Worm (Caenorhabditis elegans) whole organism, young adult: ENCODE measurements around the gene arl-8.

ENCODE experiments used
- C17E4.6 ChIP-seq: fragments of 200-800 bp; sonication (Bioruptor generic); IDR thresholded peaks from 2 replicates; pipeline ENCODE4 v1.3.6; 2022; ENCODE audit warnings: missing genetic modification reagents, missing genetic modification characterization, missing compliant biosample characterization
- F10E7.11 ChIP-seq: sonication (generic microtip); optimal IDR thresholded peaks from 2 replicates; lab custom pipeline; 2017; ENCODE audit warnings: mild to moderate bottlenecking, missing genetic modification characterization, moderate library complexity, missing compliant biosample characterization
- F22D6.2 ChIP-seq: sonication (generic microtip); optimal IDR thresholded peaks from 2 replicates; lab custom pipeline; 2016; ENCODE audit warnings: mild to moderate bottlenecking, missing genetic modification characterization, missing compliant biosample characterization
- F37B4.10 ChIP-seq: fragments of 200-800 bp; sonication (Bioruptor generic); IDR thresholded peaks from 2 replicates; pipeline ENCODE4 v1.3.6; 2022; ENCODE audit warnings: missing genetic modification characterization, missing compliant biosample characterization
- F39B2.1 ChIP-seq: fragments of 200-800 bp; sonication (Bioruptor generic); IDR thresholded peaks from 2 replicates; pipeline ENCODE4 v1.3.6; 2022; ENCODE audit warnings: missing genetic modification reagents, missing genetic modification characterization, missing compliant biosample characterization
- F49E8.2 ChIP-seq: sonication (generic microtip); optimal IDR thresholded peaks from 3 replicates; lab custom pipeline; 2017; ENCODE audit warnings: missing genetic modification characterization, mild to moderate bottlenecking, missing compliant biosample characterization, antibody characterized with exemption, moderate library complexity; ENCODE audit not compliant: insufficient read depth
- F52B5.7 ChIP-seq: sonication (generic microtip); optimal IDR thresholded peaks from 2 replicates; lab custom pipeline; 2016; ENCODE audit warnings: mild to moderate bottlenecking, missing genetic modification characterization, missing compliant biosample characterization
- F57C9.4 ChIP-seq: sonication (generic microtip); optimal IDR thresholded peaks from 2 replicates; lab custom pipeline; 2017; ENCODE audit warnings: mild to moderate bottlenecking, missing genetic modification characterization, missing compliant biosample characterization
- K11D2.4 ChIP-seq: fragments of 200-800 bp; sonication (Bioruptor generic); IDR thresholded peaks from 2 replicates; pipeline ENCODE4 v1.3.6; 2022; ENCODE audit warnings: missing genetic modification reagents, missing genetic modification characterization, missing compliant biosample characterization
- K12H6.12 ChIP-seq: fragments of 200-800 bp; sonication (Bioruptor generic); optimal IDR thresholded peaks from 2 replicates; lab custom pipeline; 2018; ENCODE audit warnings: mild to moderate bottlenecking, missing genetic modification characterization, missing compliant biosample characterization
- T26A5.8 ChIP-seq: sonication (generic microtip); optimal IDR thresholded peaks from 2 replicates; lab custom pipeline; 2016; ENCODE audit warnings: missing genetic modification characterization, missing compliant biosample characterization
- Y53F4B.3 ChIP-seq: fragments of 200-800 bp; sonication (Bioruptor generic); IDR thresholded peaks from 2 replicates; pipeline ENCODE4 v1.3.6; 2022; ENCODE audit warnings: missing genetic modification reagents, missing genetic modification characterization, missing compliant biosample characterization
- Y53G8AR.9 ChIP-seq: fragments of 200-800 bp; sonication (Bioruptor generic); conservative IDR thresholded peaks from 2 replicates; pipeline ENCODE4 v1.3.6; 2022; ENCODE audit warnings: missing genetic modification reagents, missing genetic modification characterization, missing compliant biosample characterization
- ZK185.1 ChIP-seq: sonication (generic microtip); optimal IDR thresholded peaks from 2 replicates; lab custom pipeline; 2016; ENCODE audit warnings: mild to moderate bottlenecking, missing genetic modification characterization, missing compliant biosample characterization; ENCODE audit not compliant: poor library complexity, severe bottlenecking
- aptf-3 ChIP-seq: fragments of 200-800 bp; sonication (Bioruptor generic); IDR thresholded peaks from 2 replicates; pipeline ENCODE4 v1.3.6; 2022; ENCODE audit warnings: missing genetic modification characterization, missing compliant biosample characterization
- athp-1 ChIP-seq: sonication (generic microtip); optimal IDR thresholded peaks from 2 replicates; lab custom pipeline; 2017; ENCODE audit warnings: mild to moderate bottlenecking, missing genetic modification characterization, missing compliant biosample characterization
- attf-3 ChIP-seq: fragments of 200-800 bp; sonication (Bioruptor generic); conservative IDR thresholded peaks from 2 replicates; pipeline ENCODE4 v1.3.6; 2022; ENCODE audit warnings: missing genetic modification reagents, missing genetic modification characterization, missing compliant biosample characterization
- attf-5 ChIP-seq: fragments of 200-800 bp; sonication (Bioruptor generic); optimal IDR thresholded peaks from 2 replicates; lab custom pipeline; 2018; ENCODE audit warnings: mild to moderate bottlenecking, missing genetic modification characterization, missing compliant biosample characterization
- attf-6 ChIP-seq: fragments of 200-800 bp; sonication (Bioruptor generic); IDR thresholded peaks from 2 replicates; pipeline ENCODE4 v1.3.6; 2022; ENCODE audit warnings: missing genetic modification reagents, missing genetic modification characterization, missing compliant biosample characterization
- bed-2 ChIP-seq: fragments of 200-800 bp; sonication (Bioruptor generic); IDR thresholded peaks from 2 replicates; pipeline ENCODE4 v1.3.6; 2022; ENCODE audit warnings: missing genetic modification reagents, missing genetic modification characterization, missing compliant biosample characterization
- ccch-3 ChIP-seq: fragments of 200-800 bp; sonication (Bioruptor generic); optimal IDR thresholded peaks from 2 replicates; lab custom pipeline; 2018; ENCODE audit warnings: mild to moderate bottlenecking, missing genetic modification characterization, missing compliant biosample characterization
- cebp-2 ChIP-seq: fragments of 200-800 bp; sonication (Bioruptor generic); IDR thresholded peaks from 2 replicates; pipeline ENCODE4 v1.3.6; 2022; ENCODE audit warnings: missing genetic modification characterization, missing compliant biosample characterization
- ceh-27 ChIP-seq: fragments of 200-800 bp; sonication (Bioruptor generic); optimal IDR thresholded peaks from 2 replicates; lab custom pipeline; 2018; ENCODE audit warnings: mild to moderate bottlenecking, missing genetic modification characterization, moderate library complexity, missing compliant biosample characterization
- ceh-58 ChIP-seq: fragments of 200-800 bp; sonication (Bioruptor generic); IDR thresholded peaks from 2 replicates; pipeline ENCODE4 v1.3.6; 2022; ENCODE audit warnings: missing genetic modification characterization, missing compliant biosample characterization
- ceh-79 ChIP-seq: sonication (generic microtip); optimal IDR thresholded peaks from 2 replicates; lab custom pipeline; 2017; ENCODE audit warnings: mild to moderate bottlenecking, missing genetic modification characterization, missing compliant biosample characterization
- ceh-91 ChIP-seq: fragments of 200-800 bp; sonication (Bioruptor generic); IDR thresholded peaks from 2 replicates; pipeline ENCODE4 v1.3.6; 2022; ENCODE audit warnings: missing genetic modification reagents, missing genetic modification characterization, missing compliant biosample characterization
- die-1 ChIP-seq: sonication (generic microtip); optimal IDR thresholded peaks from 2 replicates; lab custom pipeline; 2016; ENCODE audit warnings: missing genotype, mild to moderate bottlenecking, missing genetic modification characterization, missing compliant biosample characterization
- dox-1 ChIP-seq: fragments of 200-800 bp; sonication (Bioruptor generic); IDR thresholded peaks from 2 replicates; pipeline ENCODE4 v1.3.6; 2022; ENCODE audit warnings: missing genetic modification reagents, missing genetic modification characterization, missing compliant biosample characterization
- egl-44 ChIP-seq: fragments of 200-800 bp; sonication (Bioruptor generic); IDR thresholded peaks from 2 replicates; pipeline ENCODE4 v1.3.6; 2022; ENCODE audit warnings: missing genetic modification reagents, missing genetic modification characterization, missing compliant biosample characterization
- egrh-3 ChIP-seq: fragments of 200-800 bp; sonication (Bioruptor generic); IDR thresholded peaks from 2 replicates; pipeline ENCODE4 v1.3.6; 2022; ENCODE audit warnings: missing genetic modification reagents, missing genetic modification characterization, missing compliant biosample characterization
- fkh-3 ChIP-seq: sonication (generic microtip); optimal IDR thresholded peaks from 2 replicates; lab custom pipeline; 2016; ENCODE audit warnings: mild to moderate bottlenecking, missing genetic modification characterization, missing compliant biosample characterization
- gei-17 ChIP-seq: fragments of 200-800 bp; sonication (Bioruptor generic); optimal IDR thresholded peaks from 2 replicates; lab custom pipeline; 2018; ENCODE audit warnings: mild to moderate bottlenecking, missing genetic modification characterization, missing compliant biosample characterization
- him-1 ChIP-seq: sonication (generic microtip); optimal IDR thresholded peaks from 2 replicates; lab custom pipeline; 2016; ENCODE audit warnings: missing genotype, missing genetic modification reagents, missing genetic modification characterization, missing compliant biosample characterization
- hlh-26 ChIP-seq: fragments of 200-800 bp; sonication (Bioruptor generic); conservative IDR thresholded peaks from 2 replicates; pipeline ENCODE4 v1.3.6; 2022; ENCODE audit warnings: missing genetic modification reagents, missing genetic modification characterization, missing compliant biosample characterization
- hsf-1 ChIP-seq: fragments of 200-800 bp; sonication (Bioruptor generic); IDR thresholded peaks from 2 replicates; pipeline ENCODE4 v1.3.6; 2022; ENCODE audit warnings: missing genetic modification reagents, missing genetic modification characterization, missing compliant biosample characterization
- let-607 ChIP-seq, 2 experiments: fragments of 200-800 bp in 1 of 2; sonication (Bioruptor generic) in 1 of 2; sonication (generic microtip) in 1 of 2; optimal IDR thresholded peaks; 2 replicates each; lab custom pipeline; 2016 to 2018; ENCODE audit warnings: mild to moderate bottlenecking in 2 of 2, missing compliant biosample characterization in 2 of 2, missing genetic modification characterization in 2 of 2, moderate library complexity in 2 of 2, missing genotype in 1 of 2
- madf-10 ChIP-seq: sonication (generic microtip); optimal IDR thresholded peaks from 2 replicates; lab custom pipeline; 2016; ENCODE audit warnings: mild to moderate bottlenecking, missing genetic modification characterization, missing compliant biosample characterization
- madf-8 ChIP-seq: fragments of 200-800 bp; sonication (Bioruptor generic); conservative IDR thresholded peaks from 2 replicates; pipeline ENCODE4 v1.3.6; 2022; ENCODE audit warnings: missing genetic modification reagents, missing genetic modification characterization, missing compliant biosample characterization
- mcd-1 ChIP-seq: fragments of 200-800 bp; sonication (Bioruptor generic); IDR thresholded peaks from 2 replicates; pipeline ENCODE4 v1.3.6; 2022; ENCODE audit warnings: missing genetic modification reagents, missing genetic modification characterization, missing compliant biosample characterization
- nfya-1 ChIP-seq: sonication (generic microtip); optimal IDR thresholded peaks from 2 replicates; lab custom pipeline; 2017; ENCODE audit warnings: antibody characterized with exemption, missing compliant biosample characterization, missing genetic modification characterization, borderline replicate concordance; ENCODE audit not compliant: insufficient read depth
- nfyb-1 ChIP-seq: fragments of 200-800 bp; sonication (Bioruptor generic); IDR thresholded peaks from 2 replicates; pipeline ENCODE4 v1.3.6; 2022; ENCODE audit warnings: missing genetic modification reagents, missing genetic modification characterization, missing compliant biosample characterization
- nhr-80 ChIP-seq: sonication (generic microtip); optimal IDR thresholded peaks from 2 replicates; lab custom pipeline; 2016; ENCODE audit warnings: missing genetic modification characterization, missing compliant biosample characterization
- nhr-90 ChIP-seq: sonication (generic microtip); optimal IDR thresholded peaks from 2 replicates; lab custom pipeline; 2016; ENCODE audit warnings: missing genotype, mild to moderate bottlenecking, missing genetic modification characterization, missing compliant biosample characterization
- rcor-1 ChIP-seq: fragments of 200-800 bp; sonication (Bioruptor generic); IDR thresholded peaks from 2 replicates; pipeline ENCODE4 v1.3.6; 2022; ENCODE audit warnings: missing genetic modification reagents, missing genetic modification characterization, missing compliant biosample characterization
- rec-8 ChIP-seq, 2 experiments: sonication (generic microtip); optimal IDR thresholded peaks; 2 replicates each; lab custom pipeline; 2016; ENCODE audit warnings: mild to moderate bottlenecking in 2 of 2, missing genetic modification characterization in 2 of 2, missing genetic modification reagents in 2 of 2, missing genotype in 2 of 2, missing biosample characterization in 1 of 2, missing compliant biosample characterization in 1 of 2, moderate library complexity in 1 of 2
- repo-1 ChIP-seq: sonication (generic microtip); optimal IDR thresholded peaks from 2 replicates; lab custom pipeline; 2017; ENCODE audit warnings: mild to moderate bottlenecking, missing genetic modification characterization, missing compliant biosample characterization
- unc-130 ChIP-seq: sonication (generic microtip); optimal IDR thresholded peaks from 2 replicates; lab custom pipeline; 2016; ENCODE audit warnings: missing genetic modification reagents, missing genetic modification characterization, missing compliant biosample characterization

Gene arl-8

DNA sequence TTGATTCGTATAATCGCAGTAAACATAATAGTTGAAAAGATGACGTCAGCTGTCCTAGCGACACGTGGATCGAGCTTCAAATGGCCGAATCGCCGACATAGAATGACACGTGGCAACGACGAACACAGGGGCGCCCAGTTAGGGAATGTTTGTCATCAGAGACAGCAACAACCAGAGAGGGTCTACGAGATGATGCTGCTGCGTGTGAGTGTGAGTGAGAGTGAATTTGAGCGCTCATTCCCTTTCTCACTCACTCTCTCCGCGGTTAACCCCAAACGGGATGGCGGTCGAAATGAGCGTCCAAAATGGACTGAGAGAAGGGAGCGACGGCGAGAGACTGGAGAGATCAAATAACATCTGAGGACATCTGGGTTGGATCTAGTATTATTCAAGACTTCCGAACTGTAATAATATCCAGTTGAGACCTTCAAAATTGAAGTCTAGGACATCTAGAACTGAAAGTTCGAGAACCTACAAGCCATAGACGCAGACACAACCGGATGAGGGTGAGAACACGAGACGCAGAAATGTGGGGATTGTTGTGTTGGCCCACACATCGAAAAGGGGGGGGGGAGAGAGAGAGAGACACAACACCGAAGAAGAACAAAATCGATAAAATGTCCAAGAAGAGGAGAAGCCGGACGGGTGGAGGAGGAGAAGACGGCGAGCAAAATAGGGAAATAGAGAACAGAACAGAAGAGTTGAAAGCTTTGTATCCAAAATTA, 3.9 kb upstream of the arl-8 start (continued):
- 0 out of 2 replicates have a peak, but pooled peaks have one; percentile 10 for TF ChIP-seq egrh-3 (GFP tag; lab: Robert Waterston, UW)
- TF ChIP-seq fkh-3 = no peak
- TF ChIP-seq attf-5 (GFP tag; lab: Kevin White, UChicago) = peak; percentile 62
- TF ChIP-seq gei-17 (GFP tag; lab: Kevin White, UChicago) = no peak
- no peak for TF ChIP-seq Y53G8AR.9 (GFP tag; lab: Robert Waterston, UW)
- no peak for TF ChIP-seq F22D6.2 (tag; lab: Kevin White, UChicago)
- no peak for TF ChIP-seq cebp-2 (GFP tag; lab: Robert Waterston, UW)
- no peak for TF ChIP-seq athp-1 (tag; lab: Kevin White, UChicago)
- TF ChIP-seq F49E8.2 (tag; lab: Kevin White, UChicago) = no peak
- no peak for TF ChIP-seq rcor-1 (GFP tag; lab: Robert Waterston, UW)
- peak; percentile 75 to 88 for TF ChIP-seq let-607 (tag; optimal IDR thresholded peaks at IDR 0.05; lab: Kevin White, UChicago)
- 0 out of 2 replicates have a peak, but pooled peaks have one; percentile 30 for TF ChIP-seq nfyb-1 (GFP tag; lab: Robert Waterston, UW)
- TF ChIP-seq unc-130 (GFP tag; lab: Kevin White, UChicago) = no peak
- 0 out of 2 replicates have a peak, but pooled peaks have one; percentile 12 for TF ChIP-seq K11D2.4
- TF ChIP-seq madf-8 (GFP tag; lab: Robert Waterston, UW) = no peak
- no peak for TF ChIP-seq F39B2.1 (GFP tag; lab: Robert Waterston, UW)
- TF ChIP-seq ceh-91 (GFP tag; lab: Robert Waterston, UW) = no peak
- no peak for TF ChIP-seq Y53F4B.3 (GFP tag; lab: Robert Waterston, UW)
- no peak for TF ChIP-seq hlh-26
- no peak for TF ChIP-seq F10E7.11 (tag; lab: Kevin White, UChicago)
- TF ChIP-seq aptf-3 (GFP tag; lab: Robert Waterston, UW) = no peak
- TF ChIP-seq attf-3 (GFP tag; lab: Robert Waterston, UW) = 0 out of 2 replicates have a peak, but pooled peaks have one; percentile 23
- no peak for TF ChIP-seq C17E4.6 (GFP tag; lab: Robert Waterston, UW)
- TF ChIP-seq hsf-1 (GFP tag; lab: Robert Waterston, UW) = peak; percentile 54; the same call in 1 of the 2 replicates
- no peak for TF ChIP-seq attf-6 (GFP tag; lab: Robert Waterston, UW)
- no peak for TF ChIP-seq dox-1 (GFP tag; lab: Robert Waterston, UW)
- TF ChIP-seq ceh-27 = no peak
- TF ChIP-seq madf-10 (tag; lab: Kevin White, UChicago) = no peak
- TF ChIP-seq F37B4.10 = 0 out of 2 replicates have a peak, but pooled peaks have one; percentile 36
- no peak for TF ChIP-seq bed-2 (GFP tag; lab: Robert Waterston, UW)
- peak; percentile 64 for TF ChIP-seq nhr-80 (tag; lab: Kevin White, UChicago)
- peak; percentile 38 for TF ChIP-seq nhr-90 (tag; lab: Kevin White, UChicago)
- TF ChIP-seq K12H6.12 (tag; lab: Kevin White, UChicago) = peak; percentile 66
- TF ChIP-seq rec-8 (tag; optimal IDR thresholded peaks at IDR 0.05; lab: Kevin White, UChicago) = no peak
- TF ChIP-seq F52B5.7 (tag; lab: Kevin White, UChicago) = no peak
- no peak for TF ChIP-seq him-1
- no peak for TF ChIP-seq ccch-3 (GFP tag; lab: Kevin White, UChicago)
- TF ChIP-seq die-1 (tag; lab: Kevin White, UChicago) = no peak
- TF ChIP-seq T26A5.8 = no peak
- no peak for TF ChIP-seq ceh-58 (GFP tag; lab: Robert Waterston, UW)
- no peak for TF ChIP-seq F57C9.4 (tag; lab: Kevin White, UChicago)
- TF ChIP-seq mcd-1 = no peak; the same call in 1 of the 2 replicates
- TF ChIP-seq nfya-1 = no peak
- TF ChIP-seq ZK185.1 = no peak
- no peak for TF ChIP-seq egl-44
- TF ChIP-seq repo-1 (tag; lab: Kevin White, UChicago) = no peak
- TF ChIP-seq ceh-79 (tag; lab: Kevin White, UChicago) = no peak
